Fruit fly (Drosophila melanogaster) whole organism, embryonic: ENCODE data around the gene CG32026.

ENCODE experiments used
- Ada2b ChIP-seq: fragments of 200-800 bp; sonication (Bioruptor generic); IDR thresholded peaks from 2 replicates; pipeline ENCODE4 v1.3.6; 2022; ENCODE audit warnings: missing biosample characterization, missing genetic modification characterization
- CG10366 ChIP-seq: fragments of 200-800 bp; sonication (Bioruptor generic); IDR thresholded peaks from 2 replicates; pipeline ENCODE4 v1.3.6; 2022; ENCODE audit warnings: missing biosample characterization, missing genetic modification characterization
- CG10979 ChIP-seq: fragments of 200-800 bp; sonication (Bioruptor generic); optimal IDR thresholded peaks from 2 replicates; lab custom pipeline; 2018; ENCODE audit warnings: missing biosample characterization, mild to moderate bottlenecking, missing genetic modification characterization, moderate library complexity
- CG11456 ChIP-seq: fragments of 200-800 bp; sonication (Bioruptor generic); IDR thresholded peaks from 3 replicates; pipeline ENCODE4 v1.3.6; 2022; ENCODE audit warnings: missing biosample characterization, missing genetic modification characterization
- CG14050 ChIP-seq: fragments of 200-800 bp; sonication (Bioruptor generic); IDR thresholded peaks from 3 replicates; pipeline ENCODE4 v1.3.6; 2022; ENCODE audit warnings: missing biosample characterization, missing genetic modification characterization
- CG17328 ChIP-seq: fragments of 200-800 bp; sonication (Bioruptor generic); IDR thresholded peaks from 2 replicates; pipeline ENCODE4 v1.3.6; 2022; ENCODE audit warnings: missing biosample characterization, missing genetic modification characterization
- CG18599 ChIP-seq: fragments of 200-800 bp; sonication (Bioruptor generic); optimal IDR thresholded peaks from 3 replicates; lab custom pipeline; 2017; ENCODE audit warnings: missing biosample characterization, missing genetic modification characterization, mild to moderate bottlenecking, moderate library complexity, missing genetic modification reagents
- CG2120 ChIP-seq: fragments of 200-800 bp; sonication (Bioruptor generic); optimal IDR thresholded peaks from 3 replicates; lab custom pipeline; 2016; ENCODE audit warnings: missing biosample characterization, missing genetic modification characterization
- CG2678 ChIP-seq: fragments of 200-800 bp; sonication (Bioruptor generic); optimal IDR thresholded peaks from 3 replicates; lab custom pipeline; 2019; ENCODE audit warnings: missing biosample characterization, mild to moderate bottlenecking, missing genetic modification characterization, moderate library complexity
- CG31388 ChIP-seq: fragments of 200-800 bp; sonication (Bioruptor generic); optimal IDR thresholded peaks from 2 replicates; lab custom pipeline; 2016; ENCODE audit warnings: missing biosample characterization, missing genetic modification characterization
- CG32772 ChIP-seq: fragments of 200-800 bp; sonication (Bioruptor generic); IDR thresholded peaks from 2 replicates; pipeline ENCODE4 v1.3.6; 2022; ENCODE audit warnings: missing biosample characterization, missing genetic modification characterization
- CG3847 ChIP-seq: fragments of 200-800 bp; sonication (Bioruptor generic); IDR thresholded peaks from 2 replicates; pipeline ENCODE4 v1.3.6; 2022; ENCODE audit warnings: missing biosample characterization, missing genetic modification characterization
- CG4424 ChIP-seq: fragments of 200-800 bp; sonication (Bioruptor generic); optimal IDR thresholded peaks from 3 replicates; lab custom pipeline; 2016; ENCODE audit warnings: missing biosample characterization, missing genetic modification characterization
- CG6689 ChIP-seq: fragments of 200-800 bp; sonication (Bioruptor generic); IDR thresholded peaks from 2 replicates; pipeline ENCODE4 v1.3.6; 2022; ENCODE audit warnings: missing biosample characterization, missing genetic modification characterization
- CG7372 ChIP-seq: fragments of 200-800 bp; sonication (Bioruptor generic); IDR thresholded peaks from 2 replicates; pipeline ENCODE4 v1.3.6; 2022; ENCODE audit warnings: missing biosample characterization, missing genetic modification characterization
- CG7839 ChIP-seq: fragments of 200-800 bp; sonication (Bioruptor generic); optimal IDR thresholded peaks from 3 replicates; lab custom pipeline; 2018; ENCODE audit warnings: missing biosample characterization, mild to moderate bottlenecking, missing genetic modification characterization, moderate library complexity
- CG8281 ChIP-seq: fragments of 200-800 bp; sonication (Bioruptor generic); optimal IDR thresholded peaks from 2 replicates; lab custom pipeline; 2018; ENCODE audit warnings: missing biosample characterization, mild to moderate bottlenecking, missing genetic modification characterization, moderate library complexity
- CG8290 ChIP-seq, 3 experiments: fragments of 200-800 bp; sonication (Bioruptor generic); optimal IDR thresholded peaks; 2 replicates each; lab custom pipeline; 2016 to 2019; ENCODE audit warnings: missing biosample characterization in 3 of 3, missing genetic modification characterization in 3 of 3, mild to moderate bottlenecking in 2 of 3, moderate library complexity in 1 of 3
- CG9215 ChIP-seq: fragments of 200-800 bp; sonication (Bioruptor generic); IDR thresholded peaks from 2 replicates; pipeline ENCODE4 v1.3.6; 2022; ENCODE audit warnings: missing biosample characterization, missing genetic modification characterization
- CrebB ChIP-seq: fragments of 200-800 bp; sonication (Bioruptor generic); optimal IDR thresholded peaks from 3 replicates; lab custom pipeline; 2018; ENCODE audit warnings: missing biosample characterization, mild to moderate bottlenecking, missing genetic modification characterization
- Dad ChIP-seq: fragments of 200-800 bp; sonication (Bioruptor generic); optimal IDR thresholded peaks from 3 replicates; lab custom pipeline; 2016; ENCODE audit warnings: missing biosample characterization, missing genetic modification characterization
- Drgx ChIP-seq: fragments of 200-800 bp; sonication (Bioruptor generic); IDR thresholded peaks from 2 replicates; pipeline ENCODE4 v1.3.6; 2022; ENCODE audit warnings: missing biosample characterization, missing genetic modification characterization
- Ets65A ChIP-seq: fragments of 200-800 bp; sonication (Bioruptor generic); peaks from one replicate; lab custom pipeline; 2016; ENCODE audit warnings: missing biosample characterization, missing genetic modification characterization
- Fer1 ChIP-seq: fragments of 200-800 bp; sonication (Bioruptor generic); optimal IDR thresholded peaks from 2 replicates; lab custom pipeline; 2017; ENCODE audit warnings: missing biosample characterization, mild to moderate bottlenecking, missing genetic modification characterization
- Fer3 ChIP-seq: fragments of 200-800 bp; sonication (Bioruptor generic); optimal IDR thresholded peaks from 2 replicates; lab custom pipeline; 2018; ENCODE audit warnings: missing biosample characterization, mild to moderate bottlenecking, missing genetic modification characterization, moderate library complexity
- NC2α ChIP-seq: fragments of 200-800 bp; sonication (Bioruptor generic); optimal IDR thresholded peaks from 2 replicates; lab custom pipeline; 2016; ENCODE audit warnings: missing biosample characterization, missing genetic modification characterization
- Opbp ChIP-seq: fragments of 200-800 bp; sonication (Bioruptor generic); IDR thresholded peaks from 3 replicates; pipeline ENCODE4 v1.3.6; 2022; ENCODE audit warnings: missing biosample characterization, missing genetic modification characterization; ENCODE audit not compliant: partially characterized antibody
- Sox100B ChIP-seq: fragments of 200-800 bp; sonication (Bioruptor generic); optimal IDR thresholded peaks from 3 replicates; lab custom pipeline; 2018; ENCODE audit warnings: missing biosample characterization, mild to moderate bottlenecking, missing genetic modification characterization
- bbx ChIP-seq: fragments of 200-800 bp; sonication (Bioruptor generic); IDR thresholded peaks from 2 replicates; pipeline ENCODE4 v1.3.6; 2022; ENCODE audit warnings: missing biosample characterization, missing genetic modification characterization; ENCODE audit not compliant: partially characterized antibody
- da ChIP-seq: fragments of 200-800 bp; sonication (Bioruptor generic); optimal IDR thresholded peaks from 2 replicates; lab custom pipeline; 2016; ENCODE audit warnings: missing biosample characterization, missing genetic modification characterization
- hkb ChIP-seq, 2 experiments: fragments of 200-800 bp in 1 of 2; fragments of >200 bp in 1 of 2; sonication (Bioruptor generic) in 1 of 2; IDR thresholded peaks in 1 of 2; optimal IDR thresholded peaks in 1 of 2; 2 replicates each; pipeline versions ENCODE4 v1.3.6 to Lab custom; 2017 to 2022; ENCODE audit warnings: missing biosample characterization in 1 of 2, missing genetic modification characterization in 1 of 2
- inv ChIP-seq: fragments of 200-800 bp; sonication (Bioruptor generic); IDR thresholded peaks from 2 replicates; pipeline ENCODE4 v1.3.6; 2022; ENCODE audit warnings: missing biosample characterization, missing genetic modification characterization; ENCODE audit not compliant: partially characterized antibody
- lmd ChIP-seq: fragments of 200-800 bp; sonication (Bioruptor generic); IDR thresholded peaks from 2 replicates; pipeline ENCODE4 v1.3.6; 2022; ENCODE audit warnings: missing biosample characterization, missing genetic modification characterization
- nau ChIP-seq: fragments of 200-800 bp; sonication (Bioruptor generic); optimal IDR thresholded peaks from 3 replicates; lab custom pipeline; 2017; ENCODE audit warnings: missing biosample characterization, mild to moderate bottlenecking, missing genetic modification characterization, missing genetic modification reagents
- ro ChIP-seq: fragments of 200-800 bp; sonication (Bioruptor generic); IDR thresholded peaks from 2 replicates; pipeline ENCODE4 v1.3.6; 2022; ENCODE audit warnings: missing biosample characterization, missing genetic modification characterization
- sens ChIP-seq: fragments of 200-800 bp; sonication (Bioruptor generic); peaks from one replicate; lab custom pipeline; 2016; ENCODE audit warnings: missing biosample characterization, missing genetic modification characterization
- seq ChIP-seq: fragments of 200-800 bp; sonication (Bioruptor generic); IDR thresholded peaks from 2 replicates; pipeline ENCODE4 v1.3.6; 2022; ENCODE audit warnings: missing biosample characterization, missing genetic modification characterization
- ssp ChIP-seq: fragments of 200-800 bp; sonication (Bioruptor generic); IDR thresholded peaks from 2 replicates; pipeline ENCODE4 v1.3.6; 2022; ENCODE audit warnings: missing biosample characterization, missing genetic modification characterization
- ttk ChIP-seq: fragments of 200-800 bp; sonication (Bioruptor generic); IDR thresholded peaks from 2 replicates; pipeline ENCODE4 v2.1.2; 2022; ENCODE audit warnings: missing biosample characterization, missing genetic modification characterization
- unpg ChIP-seq: fragments of 200-800 bp; sonication (Bioruptor generic); optimal IDR thresholded peaks from 3 replicates; lab custom pipeline; 2018; ENCODE audit warnings: missing biosample characterization, mild to moderate bottlenecking, missing genetic modification characterization, moderate library complexity

The CG32026 gene

DNA sequence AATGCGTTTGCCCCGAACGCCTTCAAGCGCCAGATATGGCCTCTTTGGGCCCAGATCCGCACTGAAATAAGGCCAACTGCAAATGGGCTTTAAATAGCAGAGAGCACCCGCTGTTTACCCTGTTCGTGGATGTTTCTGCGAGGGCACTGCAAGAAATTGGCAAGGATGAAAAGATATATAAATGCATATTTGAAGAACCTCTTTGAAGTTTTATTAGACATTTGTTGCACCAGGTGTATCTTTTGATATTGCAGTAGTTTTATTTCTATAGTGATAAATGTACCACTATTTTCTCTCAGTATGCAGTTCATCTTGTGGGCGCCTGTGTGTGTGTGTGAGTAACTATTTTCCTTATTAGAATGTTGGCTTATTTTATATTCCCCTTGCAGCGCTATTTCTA lies 22.8 kb upstream of the CG32026 start (continued):
- TF ChIP-seq CG2678 (tag; lab: Kevin White, UChicago): peak; percentile 59
- TF ChIP-seq CG32772: peak; percentile 75
- peak; percentile 54; the same call in 1 of the 2 replicates for TF ChIP-seq ssp
- no peak for TF ChIP-seq ro
- peak; percentile 76 for TF ChIP-seq sens
- peak; percentile 85 for TF ChIP-seq Drgx (GFP tag; lab: Robert Waterston, UW)
- peak; percentile 65 for TF ChIP-seq Ada2b (GFP tag; lab: Robert Waterston, UW)
- TF ChIP-seq nau (GFP tag; lab: Kevin White, UChicago): no peak
- TF ChIP-seq CG7839 (tag; lab: Kevin White, UChicago): peak; percentile 27
- peak; percentile 24 for TF ChIP-seq CG18599 (GFP tag; lab: Kevin White, UChicago)
- TF ChIP-seq CG9215 (GFP tag; lab: Robert Waterston, UW): peak; percentile 39; the same call in 1 of the 2 replicates
- TF ChIP-seq NC2α (GFP tag; lab: Kevin White, UChicago): no peak
- TF ChIP-seq CrebB (tag; lab: Kevin White, UChicago): no peak
- no peak for TF ChIP-seq CG8281 (tag; lab: Kevin White, UChicago)
- peak; percentile 71; the same call in 1 of the 3 replicates for TF ChIP-seq CG11456 (GFP tag; lab: Robert Waterston, UW)
- TF ChIP-seq CG3847 (GFP tag; lab: Robert Waterston, UW): peak; percentile 60
- no peak for TF ChIP-seq CG8290 (GFP tag; optimal IDR thresholded peaks at IDR 0.05; lab: Kevin White, UChicago)
- no peak for TF ChIP-seq CG8290 (tag; optimal IDR thresholded peaks at IDR 0.05; lab: Kevin White, UChicago)
- TF ChIP-seq CG7372: peak; percentile 56; the same call in 1 of the 2 replicates
- TF ChIP-seq CG4424: peak; percentile 32
- no peak for TF ChIP-seq bbx
- peak; percentile 4 for TF ChIP-seq CG2120
- no peak for TF ChIP-seq CG10979 (tag; lab: Kevin White, UChicago)
- peak; percentile 9 for TF ChIP-seq Sox100B (GFP tag; lab: Kevin White, UChicago)
- no peak for TF ChIP-seq Fer1 (GFP tag; lab: Kevin White, UChicago)
- no peak for TF ChIP-seq hkb (optimal IDR thresholded peaks at IDR 0.05; lab: Kevin White, UChicago)
- peak; percentile 57; the same call in 1 of the 2 replicates for TF ChIP-seq hkb (GFP tag; IDR thresholded peaks at IDR 0.05; lab: Robert Waterston, UW)
- TF ChIP-seq CG6689: peak; percentile 74
- TF ChIP-seq CG17328: peak; percentile 51
- peak; percentile 70 for TF ChIP-seq CG10366
- no peak for TF ChIP-seq Dad (GFP tag; lab: Kevin White, UChicago)
- TF ChIP-seq seq (GFP tag; lab: Robert Waterston, UW): peak; percentile 61
- peak; percentile 67 for TF ChIP-seq lmd (GFP tag; lab: Robert Waterston, UW)
- peak; percentile 67 for TF ChIP-seq ttk (GFP tag; lab: Robert Waterston, UW)
- TF ChIP-seq Fer3 (tag; lab: Kevin White, UChicago): peak; percentile 17

DNA sequence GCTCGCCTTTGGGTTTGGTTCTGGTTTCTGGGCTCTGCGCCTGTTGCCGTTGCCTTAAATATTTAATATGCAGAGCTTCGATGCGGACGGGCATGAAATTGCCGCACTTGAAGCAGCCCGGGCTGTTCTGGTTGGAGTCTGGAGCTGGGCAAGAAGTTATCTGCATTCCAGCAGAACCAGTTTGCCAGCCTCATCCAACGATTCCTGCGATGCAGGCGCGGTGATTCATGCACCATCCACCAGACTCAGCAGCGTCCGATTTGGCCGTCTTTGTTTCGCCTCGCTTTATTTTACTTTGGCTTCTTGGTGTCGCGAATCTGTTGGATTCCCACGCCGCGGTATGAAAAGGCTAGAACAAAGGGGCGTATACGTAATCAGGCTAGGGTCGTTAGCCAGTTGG lies 16.8 kb upstream of the CG32026 start:
- TF ChIP-seq CG14050 (GFP tag; lab: Robert Waterston, UW) (no peak), da (GFP tag; lab: Kevin White, UChicago) (no peak), CG31388 (GFP tag; lab: Kevin White, UChicago) (no peak), NC2α (GFP tag; lab: Kevin White, UChicago) (no peak), Ets65A (GFP tag; lab: Kevin White, UChicago) (peak; percentile 72), inv (GFP tag; lab: Robert Waterston, UW) (peak; percentile 16; the same call in 1 of the 2 replicates), Opbp (GFP tag; lab: Robert Waterston, UW) (no peak), unpg (GFP tag; lab: Kevin White, UChicago) (no peak)
